Fruit fly (Drosophila melanogaster): ENCODE results near the gene CG10898.

CG10898 gene

dm6 chr3R:11566769-11567570 is 9.4 kb downstream of the CG10898 start, which contains the start of the genes fabp and sea (continued):
- TF ChIP-seq HLH3B (GFP tag; IDR thresholded peaks at IDR 0.05) (no peak), phol (tag; optimal IDR thresholded peaks at IDR 0.05) (no peak), cad (GFP tag; optimal IDR thresholded peaks at IDR 0.05) (no peak), CG1602 (GFP tag; optimal IDR thresholded peaks at IDR 0.05) (no peak), CG33557 (GFP tag; optimal IDR thresholded peaks at IDR 0.05) (no peak), CG11398 (GFP tag; optimal IDR thresholded peaks at IDR 0.05) (no peak), Nf-YC (tag; optimal IDR thresholded peaks at IDR 0.05) (peak; percentile 28), CG31388 (GFP tag; optimal IDR thresholded peaks at IDR 0.05) (no peak), pnt (GFP tag; optimal IDR thresholded peaks at IDR 0.05) (no peak), z (GFP tag; IDR thresholded peaks at IDR 0.05) (no peak), mld (GFP tag; IDR thresholded peaks at IDR 0.05; ENCODE audit: partially characterized antibody) (no peak), tap (tag; optimal IDR thresholded peaks at IDR 0.05) (no peak), dm (GFP tag; optimal IDR thresholded peaks at IDR 0.05) (no peak), ken (GFP tag; IDR thresholded peaks at IDR 0.05) (no peak), MTF-1 (GFP tag; optimal IDR thresholded peaks at IDR 0.05; ENCODE audit: borderline replicate concordance) (no peak), CG14050 (GFP tag; IDR thresholded peaks at IDR 0.05) (no peak), Gug (GFP tag; IDR thresholded peaks at IDR 0.05) (no peak), tna (GFP tag; IDR thresholded peaks at IDR 0.05; ENCODE audit: partially characterized antibody) (no peak), kay (GFP tag; optimal IDR thresholded peaks at IDR 0.05) (no peak), Rfx (GFP tag; IDR thresholded peaks at IDR 0.05) (no peak), Hey (tag; optimal IDR thresholded peaks at IDR 0.05) (no peak), CG3163 (GFP tag; optimal IDR thresholded peaks at IDR 0.05) (no peak), corto (GFP tag; optimal IDR thresholded peaks at IDR 0.05) (peak; percentile 47), onecut (GFP tag; IDR thresholded peaks at IDR 0.05) (peak; percentile 21; the same call in 1 of the 2 replicates), CG6765 (GFP tag; optimal IDR thresholded peaks at IDR 0.05) (peak; percentile 45), Hsf (GFP tag; optimal IDR thresholded peaks at IDR 0.05) (no peak), eve (GFP tag; optimal IDR thresholded peaks at IDR 0.05) (no peak), ci (GFP tag; IDR thresholded peaks at IDR 0.05) (peak; percentile 54; the same call in 2 of the 3 replicates), crc (GFP tag; optimal IDR thresholded peaks at IDR 0.05) (no peak), CG14667 (GFP tag; IDR thresholded peaks at IDR 0.05) (no peak), tin (GFP tag; optimal IDR thresholded peaks at IDR 0.05) (no peak), CG12236 (GFP tag; optimal IDR thresholded peaks at IDR 0.05) (no peak), CG3726 (GFP tag; IDR thresholded peaks at IDR 0.05) (no peak), Lpt (GFP tag; optimal IDR thresholded peaks at IDR 0.05) (no peak), Camta (GFP tag; optimal IDR thresholded peaks at IDR 0.05) (no peak), bowl (GFP tag; IDR thresholded peaks at IDR 0.05) (no peak), gsb-n (tag; optimal IDR thresholded peaks at IDR 0.05) (no peak), H2.0 (GFP tag; IDR thresholded peaks at IDR 0.05) (no peak), usp (GFP tag; optimal IDR thresholded peaks at IDR 0.05) (no peak), gcm (GFP tag; optimal IDR thresholded peaks at IDR 0.05) (no peak), gem (tag; optimal IDR thresholded peaks at IDR 0.05) (no peak), Neu2 (GFP tag; optimal IDR thresholded peaks at IDR 0.05; ENCODE audit: borderline replicate concordance) (no peak), Vsx1 (GFP tag; optimal IDR thresholded peaks at IDR 0.05) (no peak), Xbp1 (GFP tag; optimal IDR thresholded peaks at IDR 0.05) (no peak), trh (GFP tag; optimal IDR thresholded peaks at IDR 0.05) (no peak), CG12219 (GFP tag; optimal IDR thresholded peaks at IDR 0.05) (no peak), sna (GFP tag; IDR thresholded peaks at IDR 0.05; ENCODE audit: partially characterized antibody) (0 out of 2 replicates have a peak, but pooled peaks have one; percentile 32), CrebB (tag; optimal IDR thresholded peaks at IDR 0.05) (no peak), Hr51 (GFP tag; optimal IDR thresholded peaks at IDR 0.05) (no peak), NC2α (GFP tag; optimal IDR thresholded peaks at IDR 0.05) (peak; percentile 22), chif (GFP tag; optimal IDR thresholded peaks at IDR 0.05) (no peak)

Data from whole organism, embryonic.